Fruit fly (Drosophila melanogaster) whole organism, prepupa: ENCODE measurements around the gene CG33268.
"Not testable (repeated sequence)": the region's sequence is repeated elsewhere in the genome, so short reads cannot be mapped to it uniquely, and the experiment has no call there.

Source experiments
- Blimp-1 ChIP-seq: fragments of 200-800 bp; sonication (Bioruptor generic); optimal IDR thresholded peaks from 3 replicates; lab custom pipeline; 2017; ENCODE audit warnings: missing biosample characterization, missing genetic modification characterization, mild to moderate bottlenecking, moderate library complexity, missing genetic modification reagents
- CG10631 ChIP-seq: fragments of 200-800 bp; sonication (Bioruptor generic); optimal IDR thresholded peaks from 2 replicates; lab custom pipeline; 2016; ENCODE audit warnings: missing biosample characterization, missing genetic modification characterization
- CG11294 ChIP-seq: fragments of 200-800 bp; sonication (Bioruptor generic); IDR thresholded peaks from 2 replicates; pipeline ENCODE4 v1.3.6; 2022; ENCODE audit warnings: missing biosample characterization, missing genetic modification characterization
- CG11762 ChIP-seq: fragments of 200-800 bp; sonication (Bioruptor generic); optimal IDR thresholded peaks from 3 replicates; lab custom pipeline; 2016; ENCODE audit warnings: missing biosample characterization, missing genetic modification characterization; ENCODE audit not compliant: insufficient read depth
- CG15336 ChIP-seq: fragments of 200-800 bp; sonication (Bioruptor generic); IDR thresholded peaks from 2 replicates; pipeline ENCODE4 v1.3.6; 2022; ENCODE audit warnings: missing biosample characterization, missing genetic modification characterization
- CG1621 ChIP-seq: fragments of 200-800 bp; sonication (Bioruptor generic); optimal IDR thresholded peaks from 3 replicates; lab custom pipeline; 2018; ENCODE audit warnings: missing biosample characterization, mild to moderate bottlenecking, missing genetic modification characterization
- CG3032 ChIP-seq: fragments of 200-800 bp; optimal IDR thresholded peaks from 2 replicates; lab custom pipeline; 2019; ENCODE audit warnings: missing biosample characterization, mild to moderate bottlenecking, missing genetic modification characterization, moderate library complexity
- CG32006 ChIP-seq: fragments of 200-800 bp; sonication (Bioruptor generic); optimal IDR thresholded peaks from 3 replicates; lab custom pipeline; 2017; ENCODE audit warnings: missing biosample characterization, mild to moderate bottlenecking, missing genetic modification characterization
- CG34406 ChIP-seq: fragments of 200-800 bp; sonication (Bioruptor generic); optimal IDR thresholded peaks from 3 replicates; lab custom pipeline; 2016; ENCODE audit warnings: missing biosample characterization, missing genetic modification characterization
- CG4318 ChIP-seq: fragments of 200-800 bp; sonication (Bioruptor generic); optimal IDR thresholded peaks from 3 replicates; lab custom pipeline; 2017; ENCODE audit warnings: missing biosample characterization, mild to moderate bottlenecking, missing genetic modification characterization
- CG6163 ChIP-seq: fragments of 200-800 bp; sonication (Bioruptor generic); IDR thresholded peaks from 3 replicates; pipeline ENCODE4 v1.3.6; 2022; ENCODE audit warnings: missing biosample characterization, missing genetic modification characterization
- CG6276 ChIP-seq: fragments of 200-800 bp; sonication (Bioruptor generic); optimal IDR thresholded peaks from 2 replicates; lab custom pipeline; 2017; ENCODE audit warnings: missing biosample characterization, mild to moderate bottlenecking, missing genetic modification characterization
- CG6808 ChIP-seq: fragments of 200-800 bp; sonication (Bioruptor generic); optimal IDR thresholded peaks from 3 replicates; lab custom pipeline; 2017; ENCODE audit warnings: missing biosample characterization, missing genetic modification characterization, mild to moderate bottlenecking, moderate library complexity, missing genetic modification reagents
- CG6854 ChIP-seq: fragments of 200-800 bp; sonication (Bioruptor generic); optimal IDR thresholded peaks from 2 replicates; lab custom pipeline; 2017; ENCODE audit warnings: missing biosample characterization, mild to moderate bottlenecking, missing genetic modification characterization
- CG7368 ChIP-seq: fragments of 200-800 bp; sonication (Bioruptor generic); optimal IDR thresholded peaks from 3 replicates; lab custom pipeline; 2016; ENCODE audit warnings: missing biosample characterization, missing genetic modification characterization
- CG8119 ChIP-seq: fragments of 200-800 bp; sonication (Bioruptor generic); IDR thresholded peaks from 3 replicates; pipeline ENCODE4 v1.3.6; 2022; ENCODE audit warnings: missing biosample characterization, missing genetic modification characterization
- CG8319 ChIP-seq: fragments of 200-800 bp; sonication (Bioruptor generic); optimal IDR thresholded peaks from 3 replicates; lab custom pipeline; 2016; ENCODE audit warnings: missing biosample characterization, missing genetic modification characterization
- CG8632 ChIP-seq: fragments of 200-800 bp; sonication (Bioruptor generic); optimal IDR thresholded peaks from 3 replicates; lab custom pipeline; 2016; ENCODE audit warnings: missing biosample characterization, missing genetic modification characterization
- CG9139 ChIP-seq: fragments of 200-800 bp; sonication (Bioruptor generic); optimal IDR thresholded peaks from 3 replicates; lab custom pipeline; 2017; ENCODE audit warnings: missing biosample characterization, mild to moderate bottlenecking, missing genetic modification characterization
- Eip75B ChIP-seq: fragments of 200-800 bp; sonication (Bioruptor generic); optimal IDR thresholded peaks from 3 replicates; lab custom pipeline; 2016; ENCODE audit warnings: missing biosample characterization, missing genetic modification characterization
- Eip93F ChIP-seq: fragments of 200-800 bp; sonication (Bioruptor generic); optimal IDR thresholded peaks from 2 replicates; lab custom pipeline; 2016; ENCODE audit warnings: missing biosample characterization, mild to moderate bottlenecking, missing genetic modification characterization
- Ets21C ChIP-seq: fragments of 200-800 bp; sonication (Bioruptor generic); optimal IDR thresholded peaks from 3 replicates; lab custom pipeline; 2016; ENCODE audit warnings: missing biosample characterization, missing genetic modification characterization
- Ets96B ChIP-seq: fragments of 200-800 bp; optimal IDR thresholded peaks from 2 replicates; lab custom pipeline; 2019; ENCODE audit warnings: missing biosample characterization, mild to moderate bottlenecking, missing genetic modification characterization, moderate library complexity
- Hr38 ChIP-seq: sonication (Bioruptor generic); optimal IDR thresholded peaks from 2 replicates; lab custom pipeline; 2016; ENCODE audit warnings: missing biosample characterization, missing genetic modification characterization
- Hr4 ChIP-seq: fragments of 200-800 bp; sonication (Bioruptor generic); optimal IDR thresholded peaks from 3 replicates; lab custom pipeline; 2016; ENCODE audit warnings: missing biosample characterization, missing genetic modification characterization
- Smox ChIP-seq: fragments of 200-800 bp; sonication (Bioruptor generic); optimal IDR thresholded peaks from 3 replicates; lab custom pipeline; 2016; ENCODE audit warnings: missing biosample characterization, missing genetic modification characterization
- acj6 ChIP-seq: fragments of 200-800 bp; sonication (Bioruptor generic); optimal IDR thresholded peaks from 3 replicates; lab custom pipeline; 2016; ENCODE audit warnings: missing biosample characterization, missing genetic modification characterization
- cyc ChIP-seq: fragments of 200-800 bp; sonication (Bioruptor generic); optimal IDR thresholded peaks from 3 replicates; lab custom pipeline; 2016; ENCODE audit warnings: missing biosample characterization, missing genetic modification characterization
- dsx ChIP-seq: fragments of 200-800 bp; optimal IDR thresholded peaks from 3 replicates; lab custom pipeline; 2019; ENCODE audit warnings: missing biosample characterization, mild to moderate bottlenecking, missing genetic modification characterization, moderate library complexity; ENCODE audit not compliant: poor library complexity, severe bottlenecking
- eg ChIP-seq: fragments of 200-800 bp; sonication (Bioruptor generic); IDR thresholded peaks from 3 replicates; pipeline ENCODE4 v1.3.6; 2022; ENCODE audit warnings: missing biosample characterization, missing genetic modification characterization
- fkh ChIP-seq: fragments of 200-800 bp; sonication (Bioruptor generic); optimal IDR thresholded peaks from 3 replicates; lab custom pipeline; 2017; ENCODE audit warnings: missing biosample characterization, mild to moderate bottlenecking, missing genetic modification characterization, moderate library complexity
- lz ChIP-seq: fragments of 200-800 bp; sonication (Bioruptor generic); optimal IDR thresholded peaks from 3 replicates; lab custom pipeline; 2016; ENCODE audit warnings: missing biosample characterization, missing genetic modification characterization
- pdm3 ChIP-seq: fragments of 200-800 bp; sonication (Bioruptor generic); optimal IDR thresholded peaks from 3 replicates; lab custom pipeline; 2016; ENCODE audit warnings: missing biosample characterization, missing genetic modification characterization
- spab ChIP-seq: fragments of 200-800 bp; sonication (Bioruptor generic); optimal IDR thresholded peaks from 2 replicates; lab custom pipeline; 2017; ENCODE audit warnings: missing biosample characterization, mild to moderate bottlenecking, missing genetic modification characterization, missing genetic modification reagents
- vri ChIP-seq: fragments of 200-800 bp; sonication (Bioruptor generic); optimal IDR thresholded peaks from 3 replicates; lab custom pipeline; 2016; ENCODE audit warnings: missing biosample characterization, mild to moderate bottlenecking, missing genetic modification characterization

CG33268 gene

dm6 chr3L:11593778-11594177 lies 2.7 kb upstream of the CG33268 start (continued):
- TF ChIP-seq dsx: peak; percentile 44
- peak; percentile 26 for TF ChIP-seq pdm3
- TF ChIP-seq Blimp-1 (GFP tag; lab: Kevin White, UChicago): no peak
- TF ChIP-seq Smox (GFP tag; lab: Kevin White, UChicago): no peak
- TF ChIP-seq CG10631 (GFP tag; lab: Kevin White, UChicago): peak; percentile 10
- TF ChIP-seq CG15336: peak; percentile 75
- TF ChIP-seq Ets96B (tag; lab: Kevin White, UChicago): peak; percentile 60
- TF ChIP-seq CG8119 (GFP tag; lab: Robert Waterston, UW): peak; percentile 82
- TF ChIP-seq eg (GFP tag; lab: Robert Waterston, UW): 0 out of 3 replicates have a peak, but pooled peaks have one; percentile 54
- TF ChIP-seq vri (GFP tag; lab: Kevin White, UChicago): no peak
- TF ChIP-seq Hr4: peak; percentile 42
- no peak for TF ChIP-seq cyc (GFP tag; lab: Kevin White, UChicago)
- no peak for TF ChIP-seq CG11294
- peak; percentile 43 for TF ChIP-seq CG6276 (GFP tag; lab: Kevin White, UChicago)
- no peak for TF ChIP-seq Eip93F (GFP tag; lab: Kevin White, UChicago)
- TF ChIP-seq CG3032: peak; percentile 35
- no peak for TF ChIP-seq spab
- TF ChIP-seq Ets21C (GFP tag; lab: Kevin White, UChicago): no peak
- peak; percentile 56 for TF ChIP-seq CG32006 (GFP tag; lab: Kevin White, UChicago)
- no peak for TF ChIP-seq CG7368

- TF ChIP-seq CG7368 (peak; percentile 62), CG6808 (GFP tag; lab: Kevin White, UChicago) (no peak), CG6163 (GFP tag; lab: Robert Waterston, UW) (0 out of 3 replicates have a peak, but pooled peaks have one; percentile 8)
These were observed 772 bp upstream of the CG33268 start for dm6 chr3L:11591803-11592202.

- TF ChIP-seq Eip75B, CG8632, acj6 (GFP tag; lab: Kevin White, UChicago): not testable (repeated sequence)
These were observed 1.6 kb downstream of the CG33268 start, which contains the start of gene CG7377 for dm6 chr3L:11589395-11589794. CG7377 (plus strand) TSS chr3L:11589695.

dm6 chr3L:11588594-11588993 lies 2.4 kb downstream of the CG33268 start:
- no peak for TF ChIP-seq lz (GFP tag; lab: Kevin White, UChicago)
- TF ChIP-seq Hr38: no peak
- TF ChIP-seq CG11294: no peak
- no peak for TF ChIP-seq CG6854
- TF ChIP-seq cyc (GFP tag; lab: Kevin White, UChicago): no peak
- no peak for TF ChIP-seq CG1621
- no peak for TF ChIP-seq Ets21C (GFP tag; lab: Kevin White, UChicago)
- TF ChIP-seq CG9139: no peak
- peak; percentile 47 for TF ChIP-seq fkh (GFP tag; lab: Kevin White, UChicago)
- no peak for TF ChIP-seq CG11762 (GFP tag; lab: Kevin White, UChicago)
- TF ChIP-seq CG6276 (GFP tag; lab: Kevin White, UChicago): no peak
- TF ChIP-seq CG4318 (GFP tag; lab: Kevin White, UChicago): no peak
- no peak for TF ChIP-seq CG34406
- 0 out of 3 replicates have a peak, but pooled peaks have one; percentile 42 for TF ChIP-seq CG6163 (GFP tag; lab: Robert Waterston, UW)
- no peak for TF ChIP-seq Blimp-1 (GFP tag; lab: Kevin White, UChicago)
- TF ChIP-seq CG8319: no peak
- no peak for TF ChIP-seq acj6 (GFP tag; lab: Kevin White, UChicago)
- TF ChIP-seq Hr4: no peak
